Fruit fly (Drosophila melanogaster) whole organism, embryonic: ENCODE measurements around the gene scpr-A.

Experiments
- B-H2 ChIP-seq: fragments of 200-800 bp; sonication (Bioruptor generic); optimal IDR thresholded peaks from 2 replicates; lab custom pipeline; 2018; ENCODE audit warnings: missing biosample characterization, mild to moderate bottlenecking, missing genetic modification characterization
- Bdp1 ChIP-seq: fragments of 200-800 bp; sonication (Bioruptor generic); optimal IDR thresholded peaks from 3 replicates; lab custom pipeline; 2016; ENCODE audit warnings: missing biosample characterization, missing genetic modification characterization
- CG10147 ChIP-seq: fragments of 200-800 bp; sonication (Bioruptor generic); optimal IDR thresholded peaks from 2 replicates; lab custom pipeline; 2019; ENCODE audit warnings: missing biosample characterization, mild to moderate bottlenecking, missing genetic modification characterization, moderate library complexity
- CG10274 ChIP-seq: fragments of 200-800 bp; sonication (Bioruptor generic); optimal IDR thresholded peaks from 3 replicates; lab custom pipeline; 2017; ENCODE audit warnings: missing biosample characterization, mild to moderate bottlenecking, missing genetic modification characterization
- CG10366 ChIP-seq: fragments of 200-800 bp; sonication (Bioruptor generic); IDR thresholded peaks from 2 replicates; pipeline ENCODE4 v1.3.6; 2022; ENCODE audit warnings: missing biosample characterization, missing genetic modification characterization
- CG11085 ChIP-seq: fragments of 200-800 bp; sonication (Bioruptor generic); IDR thresholded peaks from 2 replicates; pipeline ENCODE4 v1.3.6; 2022; ENCODE audit warnings: missing biosample characterization, missing genetic modification characterization
- CG12744 ChIP-seq: fragments of 200-800 bp; sonication (Bioruptor generic); optimal IDR thresholded peaks from 2 replicates; lab custom pipeline; 2016; ENCODE audit warnings: missing biosample characterization, missing genetic modification characterization
- CG13775 ChIP-seq: fragments of 200-800 bp; sonication (Bioruptor generic); optimal IDR thresholded peaks from 3 replicates; lab custom pipeline; 2017; ENCODE audit warnings: missing biosample characterization, mild to moderate bottlenecking, missing genetic modification characterization
- CG14710 ChIP-seq: fragments of 200-800 bp; sonication (Bioruptor generic); optimal IDR thresholded peaks from 3 replicates; lab custom pipeline; 2019; ENCODE audit warnings: missing biosample characterization, mild to moderate bottlenecking, missing genetic modification characterization, moderate library complexity
- CG14965 ChIP-seq: fragments of 200-800 bp; sonication (Bioruptor generic); optimal IDR thresholded peaks from 2 replicates; lab custom pipeline; 2016; ENCODE audit warnings: missing biosample characterization, missing genetic modification characterization, borderline replicate concordance
- CG16863 ChIP-seq: fragments of 200-800 bp; sonication (Bioruptor generic); optimal IDR thresholded peaks from 3 replicates; lab custom pipeline; 2016; ENCODE audit warnings: missing biosample characterization, missing genetic modification characterization
- CG18262 ChIP-seq: fragments of 200-800 bp; optimal IDR thresholded peaks from 3 replicates; lab custom pipeline; 2019; ENCODE audit warnings: missing biosample characterization, mild to moderate bottlenecking, missing genetic modification characterization, moderate library complexity
- CG18599 ChIP-seq: fragments of 200-800 bp; sonication (Bioruptor generic); optimal IDR thresholded peaks from 3 replicates; lab custom pipeline; 2017; ENCODE audit warnings: missing biosample characterization, missing genetic modification characterization, mild to moderate bottlenecking, moderate library complexity, missing genetic modification reagents
- CG18764 ChIP-seq: fragments of 200-800 bp; sonication (Bioruptor generic); optimal IDR thresholded peaks from 3 replicates; lab custom pipeline; 2016; ENCODE audit warnings: missing biosample characterization, missing genetic modification characterization
- CG33213 ChIP-seq: fragments of 200-800 bp; sonication (Bioruptor generic); optimal IDR thresholded peaks from 3 replicates; lab custom pipeline; 2016; ENCODE audit warnings: missing biosample characterization, missing genetic modification characterization
- CG4707 ChIP-seq: fragments of 200-800 bp; sonication (Bioruptor generic); optimal IDR thresholded peaks from 2 replicates; lab custom pipeline; 2018; ENCODE audit warnings: missing biosample characterization, mild to moderate bottlenecking, missing genetic modification characterization, moderate library complexity
- CG7372 ChIP-seq: fragments of 200-800 bp; sonication (Bioruptor generic); IDR thresholded peaks from 2 replicates; pipeline ENCODE4 v1.3.6; 2022; ENCODE audit warnings: missing biosample characterization, missing genetic modification characterization
- CG8478 ChIP-seq: fragments of >200 bp; optimal IDR thresholded peaks from 2 replicates; lab custom pipeline; 2018
- CoRest ChIP-seq: fragments of 200-800 bp; sonication (Bioruptor generic); optimal IDR thresholded peaks from 3 replicates; lab custom pipeline; 2018; ENCODE audit warnings: missing biosample characterization, mild to moderate bottlenecking, missing genetic modification characterization, moderate library complexity
- D19B ChIP-seq: fragments of 200-800 bp; sonication (Bioruptor generic); optimal IDR thresholded peaks from 2 replicates; lab custom pipeline; 2017; ENCODE audit warnings: missing biosample characterization, mild to moderate bottlenecking, missing genetic modification characterization
- Doc3 ChIP-seq: fragments of 200-800 bp; sonication (Bioruptor generic); IDR thresholded peaks from 3 replicates; pipeline ENCODE4 v1.3.6; 2022; ENCODE audit warnings: missing biosample characterization, missing genetic modification characterization; ENCODE audit not compliant: partially characterized antibody
- E2f2 ChIP-seq: fragments of 200-800 bp; sonication (Bioruptor generic); IDR thresholded peaks from 2 replicates; pipeline ENCODE4 v1.3.6; 2022; ENCODE audit warnings: missing biosample characterization, missing genetic modification characterization
- Ets65A ChIP-seq: fragments of 200-800 bp; sonication (Bioruptor generic); peaks from one replicate; lab custom pipeline; 2016; ENCODE audit warnings: missing biosample characterization, missing genetic modification characterization
- HLH4C ChIP-seq: fragments of 200-800 bp; sonication (Bioruptor generic); IDR thresholded peaks from 3 replicates; pipeline ENCODE4 v1.3.6; 2022; ENCODE audit warnings: missing biosample characterization, missing genetic modification characterization; ENCODE audit not compliant: partially characterized antibody
- MTF-1 ChIP-seq: fragments of 200-800 bp; sonication (Bioruptor generic); optimal IDR thresholded peaks from 2 replicates; lab custom pipeline; 2018; ENCODE audit warnings: missing biosample characterization, mild to moderate bottlenecking, missing genetic modification characterization, borderline replicate concordance
- NK7.1 ChIP-seq: fragments of 200-800 bp; sonication (Bioruptor generic); optimal IDR thresholded peaks from 3 replicates; lab custom pipeline; 2016; ENCODE audit warnings: missing biosample characterization, missing genetic modification characterization
- Neu2 ChIP-seq: fragments of 200-800 bp; sonication (Bioruptor generic); optimal IDR thresholded peaks from 3 replicates; lab custom pipeline; 2016; ENCODE audit warnings: missing biosample characterization, missing genetic modification characterization, borderline replicate concordance
- Optix ChIP-seq: fragments of 200-800 bp; sonication (Bioruptor generic); IDR thresholded peaks from 3 replicates; pipeline ENCODE4 v1.3.6; 2022; ENCODE audit warnings: missing biosample characterization, missing genetic modification characterization
- PHDP ChIP-seq: fragments of 200-800 bp; sonication (Bioruptor generic); optimal IDR thresholded peaks from 3 replicates; lab custom pipeline; 2018; ENCODE audit warnings: missing biosample characterization, mild to moderate bottlenecking, missing genetic modification characterization, moderate library complexity
- Six4 ChIP-seq: fragments of 200-800 bp; sonication (Bioruptor generic); optimal IDR thresholded peaks from 2 replicates; lab custom pipeline; 2016; ENCODE audit warnings: missing biosample characterization, missing genetic modification characterization
- Sox102F ChIP-seq: fragments of 200-800 bp; sonication (Bioruptor generic); optimal IDR thresholded peaks from 2 replicates; lab custom pipeline; 2018; ENCODE audit warnings: missing biosample characterization, mild to moderate bottlenecking, missing genetic modification characterization, moderate library complexity
- Taf1 ChIP-seq: fragments of 200-800 bp; sonication (Bioruptor generic); IDR thresholded peaks from 2 replicates; pipeline ENCODE4 v1.3.6; 2022; ENCODE audit warnings: missing biosample characterization, missing genetic modification characterization
- ato ChIP-seq: fragments of 200-800 bp; sonication (Bioruptor generic); IDR thresholded peaks from 2 replicates; pipeline ENCODE4 v1.3.6; 2022; ENCODE audit warnings: missing biosample characterization, missing genetic modification characterization; ENCODE audit not compliant: partially characterized antibody
- bowl ChIP-seq: fragments of 200-800 bp; sonication (Bioruptor generic); IDR thresholded peaks from 2 replicates; pipeline ENCODE4 v1.3.6; 2022; ENCODE audit warnings: missing biosample characterization, missing genetic modification characterization
- bsh ChIP-seq, 2 experiments: fragments of 200-800 bp; sonication (Bioruptor generic); optimal IDR thresholded peaks; 2 replicates each; lab custom pipeline; 2017 to 2018; ENCODE audit warnings: mild to moderate bottlenecking in 2 of 2, missing biosample characterization in 2 of 2, missing genetic modification characterization in 2 of 2, moderate library complexity in 1 of 2
- cad ChIP-seq: fragments of >200 bp; optimal IDR thresholded peaks from 2 replicates; lab custom pipeline; 2017; ENCODE audit warnings: missing biosample characterization, missing genetic modification characterization
- da ChIP-seq: fragments of 200-800 bp; sonication (Bioruptor generic); optimal IDR thresholded peaks from 2 replicates; lab custom pipeline; 2016; ENCODE audit warnings: missing biosample characterization, missing genetic modification characterization
- dimm ChIP-seq: fragments of 200-800 bp; sonication (Bioruptor generic); IDR thresholded peaks from 2 replicates; pipeline ENCODE4 v1.3.6; 2022; ENCODE audit warnings: missing biosample characterization, missing genetic modification characterization
- dpn ChIP-seq, 2 experiments: fragments of 200-800 bp; sonication (Bioruptor generic); optimal IDR thresholded peaks; 3 replicates each; lab custom pipeline; 2016; ENCODE audit warnings: missing biosample characterization in 2 of 2, missing genetic modification characterization in 2 of 2
- esg ChIP-seq: fragments of 200-800 bp; sonication (Bioruptor generic); conservative IDR thresholded peaks from 2 replicates; pipeline ENCODE4 v1.3.6; 2022; ENCODE audit warnings: missing biosample characterization, missing genetic modification characterization
- ewg ChIP-seq: fragments of 200-800 bp; sonication (Bioruptor generic); optimal IDR thresholded peaks from 3 replicates; lab custom pipeline; 2017; ENCODE audit warnings: mild to moderate bottlenecking, missing biosample characterization, missing genetic modification reagents, missing genetic modification characterization
- fd64A ChIP-seq: fragments of 200-800 bp; sonication (Bioruptor generic); optimal IDR thresholded peaks from 3 replicates; lab custom pipeline; 2018; ENCODE audit warnings: missing biosample characterization, mild to moderate bottlenecking, missing genetic modification characterization
- fru ChIP-seq: fragments of >200 bp; optimal IDR thresholded peaks from 2 replicates; lab custom pipeline; 2017
- grau ChIP-seq: fragments of 200-800 bp; optimal IDR thresholded peaks from 3 replicates; lab custom pipeline; 2019; ENCODE audit warnings: missing biosample characterization, mild to moderate bottlenecking, missing genetic modification characterization, moderate library complexity
- h ChIP-seq: fragments of >200 bp; optimal IDR thresholded peaks from 2 replicates; lab custom pipeline; 2017
- mld ChIP-seq: fragments of 200-800 bp; sonication (Bioruptor generic); IDR thresholded peaks from 3 replicates; pipeline ENCODE4 v1.3.6; 2022; ENCODE audit warnings: missing biosample characterization, missing genetic modification characterization; ENCODE audit not compliant: partially characterized antibody
- pfk ChIP-seq: fragments of 200-800 bp; sonication (Bioruptor generic); optimal IDR thresholded peaks from 2 replicates; lab custom pipeline; 2018; ENCODE audit warnings: missing biosample characterization, mild to moderate bottlenecking, missing genetic modification characterization, moderate library complexity
- sens ChIP-seq: fragments of 200-800 bp; sonication (Bioruptor generic); peaks from one replicate; lab custom pipeline; 2016; ENCODE audit warnings: missing biosample characterization, missing genetic modification characterization
- sim ChIP-seq: fragments of 200-800 bp; sonication (Bioruptor generic); IDR thresholded peaks from 2 replicates; pipeline ENCODE4 v1.3.6; 2022; ENCODE audit warnings: missing biosample characterization, missing genetic modification characterization
- ssp ChIP-seq: fragments of 200-800 bp; sonication (Bioruptor generic); IDR thresholded peaks from 2 replicates; pipeline ENCODE4 v1.3.6; 2022; ENCODE audit warnings: missing biosample characterization, missing genetic modification characterization
- z ChIP-seq: fragments of 200-800 bp; sonication (Bioruptor generic); IDR thresholded peaks from 3 replicates; pipeline ENCODE4 v1.3.6; 2022; ENCODE audit warnings: missing biosample characterization, missing genetic modification characterization
- zen ChIP-seq: fragments of 200-800 bp; sonication (Bioruptor generic); optimal IDR thresholded peaks from 3 replicates; lab custom pipeline; 2018; ENCODE audit warnings: missing biosample characterization, mild to moderate bottlenecking, missing genetic modification characterization, moderate library complexity

scpr-A gene

dm6 chr3R:11214449-11214950, 26.5 kb upstream of the scpr-A start, which contains the start of gene ZnT86D (continued):
- TF ChIP-seq zen (tag; lab: Kevin White, UChicago) (peak; percentile 40), CG14965 (GFP tag; lab: Kevin White, UChicago) (no peak), CG10366 (GFP tag; lab: Robert Waterston, UW) (peak; percentile 30; the same call in 1 of the 2 replicates), B-H2 (GFP tag; lab: Kevin White, UChicago) (peak; percentile 70), bsh (GFP tag; optimal IDR thresholded peaks at IDR 0.05; lab: Kevin White, UChicago) (peak in 1 of 2 experiments; percentile 46), ato (GFP tag; lab: Robert Waterston, UW) (no peak), Sox102F (GFP tag; lab: Kevin White, UChicago) (peak; percentile 58), CG10274 (GFP tag; lab: Kevin White, UChicago) (no peak), MTF-1 (GFP tag; lab: Kevin White, UChicago) (no peak), dpn (GFP tag; optimal IDR thresholded peaks at IDR 0.05; lab: Kevin White, UChicago) (peak; percentile 44 to 47), fd64A (GFP tag; lab: Kevin White, UChicago) (no peak), D19B (peak; percentile 64), HLH4C (GFP tag; lab: Robert Waterston, UW) (no peak), bowl (GFP tag; lab: Robert Waterston, UW) (no peak), ewg (peak; percentile 10), CG18262 (tag; lab: Kevin White, UChicago) (peak; percentile 69), CG13775 (GFP tag; lab: Kevin White, UChicago) (peak; percentile 68), CG7372 (no peak), E2f2 (GFP tag; lab: Robert Waterston, UW) (peak; percentile 26; the same call in 1 of the 2 replicates), esg (GFP tag; lab: Robert Waterston, UW) (no peak), fru (lab: Kevin White, UChicago) (no peak), CG10147 (peak; percentile 79), Bdp1 (GFP tag; lab: Kevin White, UChicago) (no peak), mld (GFP tag; lab: Robert Waterston, UW) (no peak), z (no peak), Optix (GFP tag; lab: Robert Waterston, UW) (no peak), h (lab: Kevin White, UChicago) (no peak), CG16863 (peak; percentile 30), sim (GFP tag; lab: Robert Waterston, UW) (no peak), Doc3 (GFP tag; lab: Robert Waterston, UW) (no peak), sens (peak; percentile 90), CG14710 (tag; lab: Kevin White, UChicago) (peak; percentile 86), CG18764 (GFP tag; lab: Kevin White, UChicago) (no peak), CG11085 (GFP tag; lab: Robert Waterston, UW) (no peak), cad (GFP tag; lab: Kevin White, UChicago) (no peak), PHDP (tag; lab: Kevin White, UChicago) (peak; percentile 69), Ets65A (peak; percentile 97), CG8478 (lab: Kevin White, UChicago) (no peak), pfk (GFP tag; lab: Kevin White, UChicago) (peak; percentile 31), CG18599 (GFP tag; lab: Kevin White, UChicago) (peak; percentile 78), CG4707 (no peak), da (GFP tag; lab: Kevin White, UChicago) (no peak), Taf1 (GFP tag; lab: Robert Waterston, UW) (no peak), CoRest (tag; lab: Kevin White, UChicago) (peak; percentile 76), grau (tag; lab: Kevin White, UChicago) (peak; percentile 99), NK7.1 (GFP tag; lab: Kevin White, UChicago) (peak; percentile 39), dimm (GFP tag; lab: Robert Waterston, UW) (no peak), ssp (no peak), Six4 (GFP tag; lab: Kevin White, UChicago) (no peak), CG12744 (peak; percentile 1), CG33213 (no peak), Neu2 (GFP tag; lab: Kevin White, UChicago) (no peak)
